Worm (Caenorhabditis elegans) whole organism, L1 larva: Measurements from ENCODE around the gene F53E10.5.

ENCODE experiments used
- Y116A8C.19 ChIP-seq: sonication (generic microtip); optimal IDR thresholded peaks from 2 replicates; lab custom pipeline; 2016; ENCODE audit warnings: missing compliant biosample characterization, missing genetic modification characterization, borderline replicate concordance
- alr-1 ChIP-seq: fragments of 200-800 bp; sonication (Bioruptor generic); optimal IDR thresholded peaks from 2 replicates; lab custom pipeline; 2018; ENCODE audit warnings: borderline replicate concordance, mild to moderate bottlenecking, missing genetic modification characterization, missing compliant biosample characterization
- aly-2 ChIP-seq: fragments of 150-350 bp; optimal IDR thresholded peaks from 2 replicates; lab custom pipeline; 2014; ENCODE audit warnings: missing biosample characterization, missing genetic modification characterization
- ceh-63 ChIP-seq: fragments of 200-800 bp; sonication (Bioruptor generic); optimal IDR thresholded peaks from 2 replicates; lab custom pipeline; 2018; ENCODE audit warnings: mild to moderate bottlenecking, missing genetic modification characterization, missing compliant biosample characterization
- ceh-88 ChIP-seq: fragments of 200-800 bp; sonication (Bioruptor generic); IDR thresholded peaks from 2 replicates; pipeline ENCODE4 v1.3.6; 2022; ENCODE audit warnings: missing genetic modification characterization, missing compliant biosample characterization
- ceh-90 ChIP-seq: sonication (generic microtip); optimal IDR thresholded peaks from 2 replicates; lab custom pipeline; 2016; ENCODE audit warnings: missing genetic modification characterization, missing compliant biosample characterization
- efl-1 ChIP-seq, 4 experiments: fragments of 150-350 bp; optimal IDR thresholded peaks in 3 of 4; peaks in 1 of 4; 1 replicate in 1 of 4; 2 replicates in 3 of 4; lab custom pipeline; 2014; ENCODE audit warnings: missing biosample characterization in 2 of 4, missing genetic modification characterization in 2 of 4, missing genetic modification reagents in 2 of 4
- efl-3 ChIP-seq: fragments of 200-800 bp; sonication (Bioruptor generic); optimal IDR thresholded peaks from 2 replicates; lab custom pipeline; 2018; ENCODE audit warnings: mild to moderate bottlenecking, missing genetic modification characterization, missing compliant biosample characterization
- egl-27 ChIP-seq, 2 experiments: fragments of 150-350 bp in 1 of 2; sonication (generic microtip); optimal IDR thresholded peaks; 3 replicates each; lab custom pipeline; 2017 to 2018; ENCODE audit warnings: missing biosample characterization in 2 of 2, missing genetic modification characterization in 2 of 2, missing genetic modification reagents in 2 of 2
- elt-2 ChIP-seq: sonication (generic microtip); optimal IDR thresholded peaks from 2 replicates; lab custom pipeline; 2016; ENCODE audit warnings: missing genetic modification characterization, mild to moderate bottlenecking, inconsistent platforms, missing compliant biosample characterization, missing genetic modification reagents
- elt-3 ChIP-seq, 6 experiments: fragments of 150-350 bp in 1 of 6; sonication (generic microtip); optimal IDR thresholded peaks; 2 replicates each; lab custom pipeline; 2017 to 2018; ENCODE audit warnings: missing biosample characterization in 6 of 6, missing genetic modification characterization in 6 of 6, inconsistent platforms in 1 of 6
- ets-5 ChIP-seq: fragments of 200-800 bp; sonication (Bioruptor generic); IDR thresholded peaks from 2 replicates; pipeline ENCODE4 v1.3.6; 2022; ENCODE audit warnings: missing genetic modification characterization, missing compliant biosample characterization
- fkh-10 ChIP-seq: sonication (generic microtip); optimal IDR thresholded peaks from 2 replicates; lab custom pipeline; 2017; ENCODE audit warnings: missing biosample characterization, missing genetic modification reagents, missing genetic modification characterization
- grh-1 ChIP-seq: fragments of 200-800 bp; sonication (Bioruptor generic); IDR thresholded peaks from 2 replicates; pipeline ENCODE4 v1.3.6; 2022; ENCODE audit warnings: missing genetic modification reagents, missing genetic modification characterization, missing compliant biosample characterization
- hpl-2 ChIP-seq: fragments of 150-350 bp; optimal IDR thresholded peaks from 2 replicates; lab custom pipeline; 2014; ENCODE audit warnings: missing biosample characterization, missing genetic modification reagents, missing genetic modification characterization
- lin-14 ChIP-seq: fragments of 200-800 bp; sonication (Bioruptor generic); optimal IDR thresholded peaks from 2 replicates; lab custom pipeline; 2018; ENCODE audit warnings: mild to moderate bottlenecking, missing genetic modification characterization, moderate library complexity, missing compliant biosample characterization
- lin-15B ChIP-seq: fragments of 150-350 bp; sonication (generic microtip); optimal IDR thresholded peaks from 3 replicates; lab custom pipeline; 2014; ENCODE audit warnings: missing biosample characterization, missing genetic modification characterization
- lir-3 ChIP-seq: sonication (generic microtip); optimal IDR thresholded peaks from 2 replicates; lab custom pipeline; 2016; ENCODE audit warnings: mild to moderate bottlenecking, missing genetic modification characterization, moderate library complexity, missing compliant biosample characterization; ENCODE audit not compliant: poor library complexity
- lsy-2 ChIP-seq, 2 experiments: fragments of 150-350 bp; optimal IDR thresholded peaks; 2 replicates each; lab custom pipeline; 2014; ENCODE audit warnings: missing biosample characterization in 2 of 2, missing genetic modification characterization in 2 of 2
- mef-2 ChIP-seq: fragments of 150-350 bp; optimal IDR thresholded peaks from 2 replicates; lab custom pipeline; 2014; ENCODE audit warnings: missing biosample characterization, missing genetic modification characterization
- mep-1 ChIP-seq: fragments of 150-350 bp; optimal IDR thresholded peaks from 2 replicates; lab custom pipeline; 2014; ENCODE audit warnings: missing biosample characterization, missing genetic modification characterization
- nhr-11 ChIP-seq: fragments of 150-350 bp; optimal IDR thresholded peaks from 2 replicates; lab custom pipeline; 2014; ENCODE audit warnings: missing biosample characterization, missing genetic modification characterization
- nhr-20 ChIP-seq: sonication (generic microtip); optimal IDR thresholded peaks from 2 replicates; lab custom pipeline; 2016; ENCODE audit warnings: mild to moderate bottlenecking, missing genetic modification characterization, missing compliant biosample characterization
- nhr-28 ChIP-seq: fragments of 150-350 bp; optimal IDR thresholded peaks from 2 replicates; lab custom pipeline; 2014; ENCODE audit warnings: missing biosample characterization, missing genetic modification characterization
- nhr-77 ChIP-seq: fragments of 150-350 bp; optimal IDR thresholded peaks from 2 replicates; lab custom pipeline; 2014; ENCODE audit warnings: missing biosample characterization, missing genetic modification characterization
- nhr-84 ChIP-seq: sonication (generic microtip); optimal IDR thresholded peaks from 2 replicates; lab custom pipeline; 2017; ENCODE audit warnings: missing biosample characterization, missing genetic modification characterization
- nhr-85 ChIP-seq: sonication (generic microtip); peaks from one replicate; lab custom pipeline; 2016; ENCODE audit warnings: missing genetic modification characterization, inconsistent platforms, missing compliant biosample characterization
- nhr-90 ChIP-seq: sonication (generic microtip); optimal IDR thresholded peaks from 2 replicates; lab custom pipeline; 2016; ENCODE audit warnings: mild to moderate bottlenecking, missing genetic modification characterization, missing compliant biosample characterization; ENCODE audit not compliant: poor library complexity
- pax-3 ChIP-seq: fragments of 200-800 bp; sonication (Bioruptor generic); optimal IDR thresholded peaks from 2 replicates; lab custom pipeline; 2018; ENCODE audit warnings: mild to moderate bottlenecking, missing genetic modification characterization, moderate library complexity, missing compliant biosample characterization
- pqm-1 ChIP-seq: sonication (generic microtip); optimal IDR thresholded peaks from 3 replicates; lab custom pipeline; 2017; ENCODE audit warnings: missing biosample characterization, missing genetic modification characterization
- snpc-4 ChIP-seq: fragments of 150-350 bp; optimal IDR thresholded peaks from 2 replicates; lab custom pipeline; 2014; ENCODE audit warnings: missing biosample characterization, missing genetic modification characterization
- sox-4 ChIP-seq: sonication (generic microtip); optimal IDR thresholded peaks from 2 replicates; lab custom pipeline; 2016; ENCODE audit warnings: missing genetic modification characterization, missing compliant biosample characterization
- sptf-1 ChIP-seq: fragments of 150-350 bp; optimal IDR thresholded peaks from 2 replicates; lab custom pipeline; 2014; ENCODE audit warnings: missing biosample characterization, missing genetic modification characterization
- sup-37 ChIP-seq: fragments of 200-800 bp; sonication (Bioruptor generic); optimal IDR thresholded peaks from 2 replicates; lab custom pipeline; 2018; ENCODE audit warnings: mild to moderate bottlenecking, missing genetic modification characterization, missing compliant biosample characterization
- swsn-7 ChIP-seq: sonication (generic microtip); optimal IDR thresholded peaks from 2 replicates; lab custom pipeline; 2016; ENCODE audit warnings: missing genetic modification characterization, missing compliant biosample characterization
- tlp-1 ChIP-seq: fragments of 150-350 bp; optimal IDR thresholded peaks from 2 replicates; lab custom pipeline; 2014; ENCODE audit warnings: missing biosample characterization, missing genetic modification characterization
- unc-30 ChIP-seq: sonication (generic microtip); optimal IDR thresholded peaks from 2 replicates; lab custom pipeline; 2017; ENCODE audit warnings: missing biosample characterization, missing genetic modification characterization
- unc-62 ChIP-seq: fragments of 150-350 bp; optimal IDR thresholded peaks from 2 replicates; lab custom pipeline; 2014; ENCODE audit warnings: missing biosample characterization, missing genetic modification reagents, missing genetic modification characterization
- unc-86 ChIP-seq: sonication (generic microtip); optimal IDR thresholded peaks from 2 replicates; lab custom pipeline; 2016; ENCODE audit warnings: missing genetic modification characterization, missing compliant biosample characterization
- unc-98 ChIP-seq: fragments of 200-800 bp; sonication (Bioruptor generic); IDR thresholded peaks from 2 replicates; pipeline ENCODE4 v1.3.6; 2022; ENCODE audit warnings: missing genetic modification characterization, missing compliant biosample characterization
- vab-15 ChIP-seq: sonication (generic microtip); optimal IDR thresholded peaks from 2 replicates; lab custom pipeline; 2017; ENCODE audit warnings: missing genotype, mild to moderate bottlenecking, missing genetic modification characterization, missing compliant biosample characterization
- xbp-1 ChIP-seq: sonication (generic microtip); optimal IDR thresholded peaks from 2 replicates; lab custom pipeline; 2016; ENCODE audit warnings: missing genetic modification characterization, missing compliant biosample characterization
- zip-4 ChIP-seq: fragments of 200-800 bp; sonication (Bioruptor generic); optimal IDR thresholded peaks from 2 replicates; lab custom pipeline; 2018; ENCODE audit warnings: mild to moderate bottlenecking, missing genetic modification characterization, moderate library complexity, missing compliant biosample characterization
- ztf-11 ChIP-seq, 2 experiments: sonication (generic microtip); optimal IDR thresholded peaks; 2 replicates each; lab custom pipeline; 2016 to 2017; ENCODE audit warnings: missing genetic modification characterization in 2 of 2, missing biosample characterization in 1 of 2, missing compliant biosample characterization in 1 of 2
- ztf-4 ChIP-seq: fragments of 150-350 bp; optimal IDR thresholded peaks from 2 replicates; lab custom pipeline; 2014; ENCODE audit warnings: missing biosample characterization, missing genetic modification characterization

F53E10.5 gene

ce11 chrV:2614986-2615687, 16.4 kb upstream of the F53E10.5 start, which contains the start of gene F53E10.1 (continued):
- no peak for TF ChIP-seq sup-37
- TF ChIP-seq lsy-2 (tag; optimal IDR thresholded peaks at IDR 0.05; lab: Kevin White, UChicago): peak; percentile 5 to 29
- peak; percentile 52 for TF ChIP-seq mep-1 (tag; lab: Kevin White, UChicago)
- TF ChIP-seq nhr-85 (tag; lab: Kevin White, UChicago): peak; percentile 94
- TF ChIP-seq nhr-11 (tag; lab: Kevin White, UChicago): no peak
- TF ChIP-seq snpc-4 (tag; lab: Kevin White, UChicago): no peak
- no peak for TF ChIP-seq unc-62 (GFP tag; lab: Kevin White, UChicago)
- TF ChIP-seq ztf-11 (tag; optimal IDR thresholded peaks at IDR 0.05; lab: Kevin White, UChicago): no peak
- peak; percentile 82 for TF ChIP-seq lin-14 (GFP tag; lab: Kevin White, UChicago)
- no peak for TF ChIP-seq nhr-84
- no peak for TF ChIP-seq xbp-1
- no peak for TF ChIP-seq unc-98
- no peak for TF ChIP-seq ztf-4 (tag; lab: Kevin White, UChicago)
- no peak for TF ChIP-seq nhr-28 (tag; lab: Kevin White, UChicago)
- TF ChIP-seq Y116A8C.19: no peak
- TF ChIP-seq, all 84 proteins: peak for 23

DNA sequence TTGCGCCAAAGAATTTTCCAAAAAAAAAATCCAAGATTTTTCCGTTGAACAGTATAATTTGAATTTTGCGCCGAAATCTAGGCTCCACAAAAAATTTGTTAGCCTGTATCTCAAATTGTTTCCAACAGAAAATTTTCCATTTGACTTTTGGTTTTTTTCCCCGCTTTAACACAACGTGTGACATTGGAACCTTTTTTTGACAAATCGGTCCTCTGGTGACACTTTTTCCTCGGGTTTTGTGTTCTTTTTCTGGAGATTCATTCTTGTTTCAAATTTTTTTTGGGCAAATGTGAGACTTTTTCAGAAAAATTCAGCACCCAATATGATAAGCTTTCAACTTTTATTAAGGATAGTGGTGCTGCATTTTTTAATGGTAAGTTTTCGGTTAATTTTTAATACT, 9.6 kb upstream of the F53E10.5 start, which contains the start of gene acr-17:
TSS of gene acr-17 (plus strand) at position 301 of the 400 bp plus-strand sequence.
- TF ChIP-seq ceh-88 (GFP tag; lab: Robert Waterston, UW) (no peak), hpl-2 (GFP tag; lab: Kevin White, UChicago) (no peak), unc-86 (tag; lab: Kevin White, UChicago) (no peak), lir-3 (no peak), efl-1 (optimal IDR thresholded peaks at IDR 0.05; lab: Kevin White, UChicago) (no peak), efl-1 (GFP tag; optimal IDR thresholded peaks at IDR 0.05 in 1 of 2; lab: Kevin White, UChicago) (no peak), zip-4 (GFP tag; lab: Kevin White, UChicago) (no peak), grh-1 (GFP tag; lab: Robert Waterston, UW) (no peak), nhr-20 (no peak), nhr-90 (tag; lab: Kevin White, UChicago) (no peak), alr-1 (tag; lab: Kevin White, UChicago) (no peak), sptf-1 (tag; lab: Kevin White, UChicago) (no peak), ceh-63 (GFP tag; lab: Kevin White, UChicago) (no peak), mef-2 (no peak), sox-4 (tag; lab: Kevin White, UChicago) (no peak), aly-2 (tag; lab: Kevin White, UChicago) (no peak), efl-3 (GFP tag; lab: Kevin White, UChicago) (no peak), unc-98 (no peak), lin-14 (GFP tag; lab: Kevin White, UChicago) (no peak), fkh-10 (GFP tag; lab: Kevin White, UChicago) (no peak), sup-37 (no peak)

ce11 chrV:2603056-2603455, 4.3 kb upstream of the F53E10.5 start, which contains the start of gene F53E10.6:
Gene F53E10.6, minus strand, starts transcription at chrV:2603063.
- TF ChIP-seq swsn-7 (peak; percentile 15), elt-3 (tag; optimal IDR thresholded peaks at IDR 0.05; lab: Kevin White, UChicago) (no peak), nhr-77 (tag; lab: Kevin White, UChicago) (no peak), nhr-85 (tag; lab: Kevin White, UChicago) (peak; percentile 77), mef-2 (no peak), lin-14 (GFP tag; lab: Kevin White, UChicago) (peak; percentile 34), sox-4 (tag; lab: Kevin White, UChicago) (no peak), lsy-2 (tag; optimal IDR thresholded peaks at IDR 0.05; lab: Kevin White, UChicago) (peak; percentile 42 to 56), elt-2 (tag; lab: Kevin White, UChicago) (peak; percentile 21), vab-15 (tag; lab: Kevin White, UChicago) (no peak), pqm-1 (tag; lab: Kevin White, UChicago) (no peak), unc-86 (tag; lab: Kevin White, UChicago) (no peak), ceh-90 (tag; lab: Kevin White, UChicago) (peak; percentile 83), ets-5 (GFP tag; lab: Robert Waterston, UW) (no peak), efl-1 (optimal IDR thresholded peaks at IDR 0.05; lab: Kevin White, UChicago) (peak; percentile 75 to 91), efl-1 (GFP tag; optimal IDR thresholded peaks at IDR 0.05 in 1 of 2; lab: Kevin White, UChicago) (peak; percentile 91 to 99), nhr-28 (tag; lab: Kevin White, UChicago) (no peak), unc-30 (tag; lab: Kevin White, UChicago) (no peak), nhr-90 (tag; lab: Kevin White, UChicago) (peak; percentile 52), ceh-88 (GFP tag; lab: Robert Waterston, UW) (no peak), Y116A8C.19 (no peak), aly-2 (tag; lab: Kevin White, UChicago) (no peak), tlp-1 (tag; lab: Kevin White, UChicago) (no peak), pax-3 (tag; lab: Kevin White, UChicago) (no peak), snpc-4 (tag; lab: Kevin White, UChicago) (peak; percentile 35), egl-27 (tag; optimal IDR thresholded peaks at IDR 0.05; lab: Kevin White, UChicago) (no peak), unc-98 (peak; percentile 50; the same call in 1 of the 2 replicates), lin-15B (tag; lab: Kevin White, UChicago) (no peak)
